Worm (Caenorhabditis elegans) whole organism, L4 larva: ENCODE results near the gene hhat-2.

Experiments
- D1046.2 ChIP-seq: fragments of 200-800 bp; sonication (Bioruptor generic); IDR thresholded peaks from 2 replicates; pipeline ENCODE4 v1.3.6; 2022; ENCODE audit warnings: missing genetic modification characterization, missing compliant biosample characterization
- F10B5.3 ChIP-seq: sonication (generic microtip); optimal IDR thresholded peaks from 2 replicates; lab custom pipeline; 2016; ENCODE audit warnings: mild to moderate bottlenecking, missing genetic modification characterization, missing compliant biosample characterization
- F26F4.8 ChIP-seq: fragments of 200-800 bp; sonication (Bioruptor generic); conservative IDR thresholded peaks from 2 replicates; pipeline ENCODE4 v1.3.6; 2022; ENCODE audit warnings: missing genetic modification characterization, missing compliant biosample characterization
- F44E2.7 ChIP-seq: fragments of 200-800 bp; sonication (Bioruptor generic); IDR thresholded peaks from 2 replicates; pipeline ENCODE4 v2.1.2; 2022; ENCODE audit warnings: missing genetic modification characterization, missing compliant biosample characterization
- F49E8.2 ChIP-seq: sonication (generic microtip); optimal IDR thresholded peaks from 2 replicates; lab custom pipeline; 2016; ENCODE audit warnings: missing compliant biosample characterization, mild to moderate bottlenecking, missing genetic modification characterization, borderline replicate concordance
- T26A8.4 ChIP-seq: fragments of 200-800 bp; sonication (Bioruptor generic); IDR thresholded peaks from 2 replicates; pipeline ENCODE4 v1.3.6; 2022; ENCODE audit warnings: missing genetic modification characterization, missing compliant biosample characterization
- Y105C5A.15 ChIP-seq: fragments of 200-800 bp; sonication (Bioruptor generic); IDR thresholded peaks from 2 replicates; pipeline ENCODE4 v1.3.6; 2022; ENCODE audit warnings: missing genetic modification characterization, missing compliant biosample characterization
- Y48G9A.11 ChIP-seq: fragments of 200-800 bp; sonication (Bioruptor generic); IDR thresholded peaks from 2 replicates; pipeline ENCODE4 v1.3.6; 2022; ENCODE audit warnings: missing genetic modification reagents, missing genetic modification characterization, missing compliant biosample characterization
- Y5F2A.4 ChIP-seq: fragments of 200-800 bp; sonication (Bioruptor generic); optimal IDR thresholded peaks from 2 replicates; lab custom pipeline; 2018; ENCODE audit warnings: mild to moderate bottlenecking, missing genetic modification characterization, missing compliant biosample characterization
- ZK337.2 ChIP-seq: fragments of 200-800 bp; sonication (Bioruptor generic); IDR thresholded peaks from 2 replicates; pipeline ENCODE4 v1.3.6; 2022; ENCODE audit warnings: missing genetic modification reagents, missing genetic modification characterization, missing compliant biosample characterization
- aha-1 ChIP-seq: fragments of 150-350 bp; peaks from one replicate; lab custom pipeline; 2014; ENCODE audit warnings: missing biosample characterization, missing genetic modification characterization
- aly-2 ChIP-seq: sonication (generic microtip); optimal IDR thresholded peaks from 2 replicates; lab custom pipeline; 2018; ENCODE audit warnings: missing biosample characterization, missing genetic modification characterization
- arid-1 ChIP-seq: fragments of 200-800 bp; sonication (Bioruptor generic); conservative IDR thresholded peaks from 2 replicates; pipeline ENCODE4 v1.3.6; 2022; ENCODE audit warnings: missing genetic modification reagents, missing genetic modification characterization, missing compliant biosample characterization
- attf-4 ChIP-seq: sonication (generic microtip); optimal IDR thresholded peaks from 3 replicates; lab custom pipeline; 2017; ENCODE audit warnings: missing biosample characterization, missing genetic modification characterization
- ceh-28 ChIP-seq: fragments of 150-350 bp; optimal IDR thresholded peaks from 2 replicates; lab custom pipeline; 2014; ENCODE audit warnings: missing biosample characterization, missing genetic modification reagents, missing genetic modification characterization
- ceh-32 ChIP-seq: sonication (generic microtip); optimal IDR thresholded peaks from 2 replicates; lab custom pipeline; 2016; ENCODE audit warnings: mild to moderate bottlenecking, missing genetic modification characterization, missing compliant biosample characterization; ENCODE audit not compliant: poor library complexity
- ceh-44 ChIP-seq: fragments of 200-800 bp; sonication (Bioruptor generic); IDR thresholded peaks from 2 replicates; pipeline ENCODE4 v1.3.6; 2022; ENCODE audit warnings: missing genetic modification reagents, missing genetic modification characterization, missing compliant biosample characterization
- ces-1 ChIP-seq: fragments of 150-350 bp; sonication (generic microtip); optimal IDR thresholded peaks from 4 replicates; lab custom pipeline; 2014; ENCODE audit warnings: missing biosample characterization, missing genetic modification reagents, missing genetic modification characterization
- ctbp-1 ChIP-seq: fragments of 200-800 bp; sonication (Bioruptor generic); IDR thresholded peaks from 2 replicates; pipeline ENCODE4 v1.3.6; 2022; ENCODE audit warnings: missing genetic modification reagents, missing genetic modification characterization, missing compliant biosample characterization
- daf-12 ChIP-seq: fragments of 150-350 bp; optimal IDR thresholded peaks from 2 replicates; lab custom pipeline; 2014; ENCODE audit warnings: missing biosample characterization, missing genetic modification reagents, missing genetic modification characterization
- daf-16 ChIP-seq, 3 experiments: sonication (generic microtip); optimal IDR thresholded peaks; 2 replicates each; lab custom pipeline; 2016 to 2017; ENCODE audit warnings: missing genetic modification characterization in 3 of 3, missing genetic modification reagents in 3 of 3, mild to moderate bottlenecking in 2 of 3, missing compliant biosample characterization in 2 of 3, missing biosample characterization in 1 of 3, moderate library complexity in 1 of 3
- daf-19 ChIP-seq: fragments of 200-800 bp; sonication (Bioruptor generic); conservative IDR thresholded peaks from 2 replicates; pipeline ENCODE4 v1.3.6; 2022; ENCODE audit warnings: missing genetic modification characterization, missing compliant biosample characterization
- daf-8 ChIP-seq: fragments of 200-800 bp; sonication (Bioruptor generic); IDR thresholded peaks from 2 replicates; pipeline ENCODE4 v1.3.6; 2022; ENCODE audit warnings: missing genetic modification characterization, missing compliant biosample characterization
- dpl-1 ChIP-seq: fragments of 150-350 bp; optimal IDR thresholded peaks from 2 replicates; lab custom pipeline; 2014; ENCODE audit warnings: missing biosample characterization, missing genetic modification reagents, missing genetic modification characterization
- dve-1 ChIP-seq: sonication (generic microtip); optimal IDR thresholded peaks from 2 replicates; lab custom pipeline; 2017; ENCODE audit warnings: antibody characterized with exemption, mild to moderate bottlenecking, missing genetic modification characterization, missing compliant biosample characterization; ENCODE audit not compliant: insufficient read depth
- fkh-10 ChIP-seq: fragments of 150-350 bp; optimal IDR thresholded peaks from 2 replicates; lab custom pipeline; 2014; ENCODE audit warnings: missing biosample characterization, missing genetic modification reagents, missing genetic modification characterization
- hif-1 ChIP-seq, 2 experiments: sonication (generic microtip); optimal IDR thresholded peaks; 2 replicates each; lab custom pipeline; 2016 to 2017; ENCODE audit warnings: missing compliant biosample characterization in 2 of 2, missing genetic modification characterization in 2 of 2, missing genetic modification reagents in 2 of 2, missing genotype in 2 of 2, mild to moderate bottlenecking in 1 of 2
- hlh-11 ChIP-seq: fragments of 200-800 bp; sonication (Bioruptor generic); optimal IDR thresholded peaks from 2 replicates; lab custom pipeline; 2018; ENCODE audit warnings: mild to moderate bottlenecking, missing genetic modification characterization, missing compliant biosample characterization
- hmg-1.1 ChIP-seq: fragments of 200-800 bp; sonication (Bioruptor generic); IDR thresholded peaks from 2 replicates; pipeline ENCODE4 v1.3.6; 2022; ENCODE audit warnings: missing genetic modification reagents, missing genetic modification characterization, missing compliant biosample characterization
- lin-1 ChIP-seq: fragments of 200-800 bp; sonication (Bioruptor generic); IDR thresholded peaks from 2 replicates; pipeline ENCODE4 v1.3.6; 2022; ENCODE audit warnings: missing genetic modification reagents, missing genetic modification characterization, missing compliant biosample characterization
- lin-13 ChIP-seq: fragments of 150-350 bp; optimal IDR thresholded peaks from 2 replicates; lab custom pipeline; 2014; ENCODE audit warnings: missing biosample characterization, missing genetic modification reagents, missing genetic modification characterization
- lin-38 ChIP-seq: fragments of 200-800 bp; sonication (Bioruptor generic); IDR thresholded peaks from 2 replicates; pipeline ENCODE4 v1.3.6; 2022; ENCODE audit warnings: missing genetic modification reagents, missing genetic modification characterization, missing compliant biosample characterization
- lir-3 ChIP-seq: sonication (generic microtip); optimal IDR thresholded peaks from 2 replicates; lab custom pipeline; 2016; ENCODE audit warnings: mild to moderate bottlenecking, missing genetic modification characterization, missing compliant biosample characterization
- madf-5 ChIP-seq, 2 experiments: fragments of 200-800 bp; sonication (Bioruptor generic); IDR thresholded peaks; 2 replicates each; pipeline ENCODE4 v1.3.6; 2022; ENCODE audit warnings: missing compliant biosample characterization in 2 of 2, missing genetic modification characterization in 2 of 2
- madf-9 ChIP-seq: fragments of 200-800 bp; sonication (Bioruptor generic); conservative IDR thresholded peaks from 2 replicates; pipeline ENCODE4 v1.3.6; 2022; ENCODE audit warnings: missing genetic modification reagents, missing genetic modification characterization, missing compliant biosample characterization
- mes-2 ChIP-seq: sonication (generic microtip); optimal IDR thresholded peaks from 2 replicates; lab custom pipeline; 2016; ENCODE audit warnings: missing genotype, mild to moderate bottlenecking, missing genetic modification characterization, missing compliant biosample characterization; ENCODE audit not compliant: poor library complexity, severe bottlenecking
- nhr-42 ChIP-seq: fragments of 200-800 bp; sonication (Bioruptor generic); IDR thresholded peaks from 2 replicates; pipeline ENCODE4 v1.3.6; 2022; ENCODE audit warnings: missing genetic modification characterization, missing compliant biosample characterization
- nhr-6 ChIP-seq: fragments of 150-350 bp; optimal IDR thresholded peaks from 2 replicates; lab custom pipeline; 2014; ENCODE audit warnings: missing biosample characterization, missing genetic modification characterization
- nhr-76 ChIP-seq: fragments of 150-350 bp; optimal IDR thresholded peaks from 2 replicates; lab custom pipeline; 2014; ENCODE audit warnings: missing biosample characterization, missing genetic modification characterization
- pha-4 ChIP-seq, 2 experiments: fragments of 150-350 bp in 1 of 2; fragments of 200-800 bp in 1 of 2; sonication (Bioruptor generic) in 1 of 2; IDR thresholded peaks in 1 of 2; optimal IDR thresholded peaks in 1 of 2; 2 replicates each; pipeline versions ENCODE4 v1.3.6 to Lab custom; 2014 to 2022; ENCODE audit warnings: missing genetic modification characterization in 2 of 2, missing genetic modification reagents in 2 of 2, missing biosample characterization in 1 of 2, missing compliant biosample characterization in 1 of 2
- pqm-1 ChIP-seq: sonication (generic microtip); optimal IDR thresholded peaks from 2 replicates; lab custom pipeline; 2017; ENCODE audit warnings: missing biosample characterization, missing genetic modification characterization
- rbr-2 ChIP-seq: sonication (generic microtip); optimal IDR thresholded peaks from 2 replicates; lab custom pipeline; 2016; ENCODE audit warnings: missing genotype, missing genetic modification characterization, missing compliant biosample characterization
- set-16 ChIP-seq: fragments of 200-800 bp; sonication (Bioruptor generic); IDR thresholded peaks from 2 replicates; pipeline ENCODE4 v1.3.6; 2022; ENCODE audit warnings: missing genetic modification reagents, missing genetic modification characterization, missing compliant biosample characterization
- spr-1 ChIP-seq: sonication (generic microtip); optimal IDR thresholded peaks from 2 replicates; lab custom pipeline; 2016; ENCODE audit warnings: mild to moderate bottlenecking, missing genetic modification characterization, missing compliant biosample characterization
- unc-130 ChIP-seq: sonication (generic microtip); optimal IDR thresholded peaks from 2 replicates; lab custom pipeline; 2016; ENCODE audit warnings: missing genetic modification reagents, missing genetic modification characterization, missing compliant biosample characterization
- unc-39 ChIP-seq: sonication (generic microtip); optimal IDR thresholded peaks from 2 replicates; lab custom pipeline; 2017; ENCODE audit warnings: missing biosample characterization, missing genetic modification characterization
- vab-7 ChIP-seq: fragments of 200-800 bp; sonication (Bioruptor generic); IDR thresholded peaks from 2 replicates; pipeline ENCODE4 v1.3.6; 2022; ENCODE audit warnings: missing genetic modification reagents, missing genetic modification characterization, missing compliant biosample characterization
- zfp-3 ChIP-seq: fragments of 200-800 bp; sonication (Bioruptor generic); conservative IDR thresholded peaks from 2 replicates; pipeline ENCODE4 v1.3.6; 2022; ENCODE audit warnings: missing genetic modification reagents, missing genetic modification characterization, missing compliant biosample characterization
- zip-2 ChIP-seq: fragments of 150-350 bp; optimal IDR thresholded peaks from 2 replicates; lab custom pipeline; 2014; ENCODE audit warnings: missing biosample characterization, missing genetic modification characterization
- ztf-7 ChIP-seq: fragments of 150-350 bp; optimal IDR thresholded peaks from 2 replicates; lab custom pipeline; 2014; ENCODE audit warnings: missing biosample characterization, missing genetic modification characterization

The hhat-2 gene

DNA sequence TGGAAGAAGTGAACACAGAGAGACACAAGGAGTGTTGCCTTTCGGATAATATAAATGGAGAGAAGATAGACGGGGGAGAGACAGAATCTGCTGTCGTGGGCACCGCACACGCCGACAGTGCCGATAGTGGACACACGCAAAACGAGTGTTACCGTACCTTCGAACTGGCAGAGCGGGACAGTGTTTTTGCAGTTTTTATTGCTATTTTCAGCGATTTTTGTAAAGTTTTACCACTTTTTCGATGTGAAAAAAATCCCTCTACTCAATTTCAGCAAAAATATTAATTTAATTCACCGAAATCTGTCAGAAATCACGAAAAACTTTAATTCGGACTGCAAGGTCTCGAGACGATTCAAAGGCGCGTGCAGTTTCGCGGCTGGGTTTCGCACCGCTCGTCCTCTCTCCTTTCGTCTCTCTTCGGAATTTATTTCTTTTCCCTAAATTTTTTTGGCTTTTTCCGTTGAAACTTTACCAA, 4.0 kb downstream of the hhat-2 start, which contains the start of gene sec-61.A:
sec-61.A (minus strand) TSS at position 387 of the 475 bp plus-strand sequence.
- no peak for TF ChIP-seq nhr-76 (tag; lab: Kevin White, UChicago)
- no peak for TF ChIP-seq attf-4
- TF ChIP-seq daf-19 = no peak
- peak; percentile 49 for TF ChIP-seq spr-1 (tag; lab: Kevin White, UChicago)
- no peak for TF ChIP-seq madf-9 (GFP tag; lab: Robert Waterston, UW)
- peak; percentile 26 for TF ChIP-seq ztf-7 (tag; lab: Kevin White, UChicago)
- no peak for TF ChIP-seq F10B5.3 (tag; lab: Kevin White, UChicago)
- no peak for TF ChIP-seq ces-1 (GFP tag; lab: Kevin White, UChicago)
- TF ChIP-seq ceh-32 = no peak
- TF ChIP-seq F44E2.7 = no peak
- no peak for TF ChIP-seq Y48G9A.11 (GFP tag; lab: Robert Waterston, UW)
- TF ChIP-seq dpl-1 (GFP tag; lab: Kevin White, UChicago) = peak; percentile 74
- peak; percentile 54 for TF ChIP-seq pqm-1 (tag; lab: Kevin White, UChicago)
- peak; percentile 66 for TF ChIP-seq lin-13 (GFP tag; lab: Kevin White, UChicago)
- TF ChIP-seq ZK337.2 (GFP tag; lab: Robert Waterston, UW) = no peak
- TF ChIP-seq aha-1 (tag; lab: Kevin White, UChicago) = peak; percentile 51
- TF ChIP-seq ctbp-1 (GFP tag; lab: Robert Waterston, UW) = peak; percentile 26; the same call in 1 of the 2 replicates
- peak; percentile 55 for TF ChIP-seq mes-2 (tag; lab: Kevin White, UChicago)
- no peak for TF ChIP-seq vab-7
- no peak for TF ChIP-seq T26A8.4
- no peak for TF ChIP-seq nhr-6 (tag; lab: Kevin White, UChicago)
- TF ChIP-seq D1046.2 (GFP tag; lab: Robert Waterston, UW) = peak; percentile 99
- TF ChIP-seq nhr-42 = no peak
- TF ChIP-seq daf-12 (tag; lab: Kevin White, UChicago) = no peak
- TF ChIP-seq ceh-28 (tag; lab: Kevin White, UChicago) = no peak
- TF ChIP-seq pha-4 (GFP tag; IDR thresholded peaks at IDR 0.05; lab: Robert Waterston, UW) = no peak; the same call in 1 of the 2 replicates
- no peak for TF ChIP-seq pha-4 (tag; optimal IDR thresholded peaks at IDR 0.05; lab: Kevin White, UChicago)
- no peak for TF ChIP-seq aly-2 (tag; lab: Kevin White, UChicago)
- TF ChIP-seq lin-1 (GFP tag; lab: Robert Waterston, UW) = no peak
- peak; percentile 55 for TF ChIP-seq unc-130
- no peak for TF ChIP-seq F26F4.8 (GFP tag; lab: Robert Waterston, UW)
- no peak for TF ChIP-seq madf-5 (GFP tag; IDR thresholded peaks at IDR 0.05; lab: Robert Waterston, UW)
- TF ChIP-seq arid-1 (GFP tag; lab: Robert Waterston, UW) = peak; percentile 48; the same call in 1 of the 2 replicates
- TF ChIP-seq dve-1 (tag; lab: Kevin White, UChicago) = peak; percentile 30
- TF ChIP-seq hlh-11 (tag; lab: Kevin White, UChicago) = peak; percentile 86
- no peak for TF ChIP-seq unc-39 (tag; lab: Kevin White, UChicago)
- TF ChIP-seq daf-16 (GFP tag; optimal IDR thresholded peaks at IDR 0.05; lab: Kevin White, UChicago) = peak in 1 of 2 experiments; percentile 11
- TF ChIP-seq daf-16 (tag; optimal IDR thresholded peaks at IDR 0.05; lab: Kevin White, UChicago) = peak; percentile 14
- TF ChIP-seq F49E8.2 = peak; percentile 64
- TF ChIP-seq daf-8 (GFP tag; lab: Robert Waterston, UW) = no peak
- no peak for TF ChIP-seq lir-3 (tag; lab: Kevin White, UChicago)
- no peak for TF ChIP-seq zip-2 (tag; lab: Kevin White, UChicago)
- no peak for TF ChIP-seq Y5F2A.4 (GFP tag; lab: Kevin White, UChicago)
- TF ChIP-seq fkh-10 = peak; percentile 73
- TF ChIP-seq zfp-3 = peak; percentile 79; the same call in 1 of the 2 replicates
- no peak for TF ChIP-seq Y105C5A.15
- peak; percentile 72 for TF ChIP-seq lin-38
- TF ChIP-seq hif-1 (tag; optimal IDR thresholded peaks at IDR 0.05; lab: Kevin White, UChicago) = peak; percentile 36 to 75
- peak; percentile 78 for TF ChIP-seq rbr-2
- TF ChIP-seq hmg-1.1 = peak; percentile 75
- peak; percentile 18; the same call in 1 of the 2 replicates for TF ChIP-seq set-16
- no peak for TF ChIP-seq ceh-44
